Fruit fly (Drosophila melanogaster) whole organism, pupa: ENCODE measurements around the gene CG11134.

ENCODE experiments used
- CG10348 ChIP-seq: fragments of 200-800 bp; sonication (Bioruptor generic); IDR thresholded peaks from 2 replicates; pipeline ENCODE4 v1.3.6; 2022; ENCODE audit warnings: missing biosample characterization, missing genetic modification characterization
- D1 ChIP-seq: fragments of 200-800 bp; sonication (Bioruptor generic); optimal IDR thresholded peaks from 2 replicates; lab custom pipeline; 2018; ENCODE audit warnings: missing biosample characterization, mild to moderate bottlenecking, missing genetic modification characterization, moderate library complexity
- EcR ChIP-seq: fragments of 200-800 bp; sonication (Bioruptor generic); optimal IDR thresholded peaks from 3 replicates; lab custom pipeline; 2019; ENCODE audit warnings: missing biosample characterization, missing genetic modification characterization, mild to moderate bottlenecking, moderate library complexity, missing genetic modification reagents
- Pif1B ChIP-seq: fragments of 200-800 bp; sonication (Bioruptor generic); optimal IDR thresholded peaks from 3 replicates; lab custom pipeline; 2016; ENCODE audit warnings: missing biosample characterization, missing genetic modification characterization

dm6 chrX:13736174-13736482, 1.6 kb upstream of the CG11134 start, which contains the start of gene g:
- no peak for TF ChIP-seq EcR (GFP tag; lab: Kevin White, UChicago)
- TF ChIP-seq CG10348 (GFP tag; lab: Robert Waterston, UW) = no peak
- no peak for TF ChIP-seq D1 (tag; lab: Kevin White, UChicago)
- no peak for TF ChIP-seq Pif1B (GFP tag; lab: Kevin White, UChicago)
